Fruit fly (Drosophila melanogaster) S2 (cell line): Measurements from ENCODE around the gene CG17163.

ENCODE experiments used
- CG8478 ChIP-seq: fragments of >200 bp; optimal IDR thresholded peaks from 2 replicates; lab custom pipeline; 2018
- CTCF ChIP-seq, 2 experiments: fragments of >200 bp; optimal IDR thresholded peaks; 2 replicates each; lab custom pipeline; 2018

DNA sequence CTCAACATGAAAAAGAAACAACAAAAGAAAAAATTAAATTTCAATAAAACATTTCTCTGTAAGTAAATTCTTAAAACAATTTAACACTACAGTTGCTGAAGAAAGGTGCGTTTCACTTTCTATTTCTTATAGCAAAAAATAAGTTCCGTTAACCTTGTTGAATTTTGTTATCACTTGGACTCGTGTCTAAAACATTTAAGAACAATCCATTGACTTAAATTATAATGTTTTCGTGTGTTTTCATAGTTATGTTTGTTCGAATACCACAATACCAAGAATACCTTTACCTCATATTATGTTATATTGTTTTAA is 14.3 kb upstream of the CG17163 start:
- TF ChIP-seq CG8478, result no peak
- TF ChIP-seq CTCF (optimal IDR thresholded peaks at IDR 0.05; lab: Kevin White, UChicago), result no peak
